Worm (Caenorhabditis elegans): ENCODE data around the gene clik-2.
A peak's percentile ranks its signal among the peaks of the same experiment; 100 is the strongest.
"Not testable (repeated sequence)": the region's sequence is repeated elsewhere in the genome, so short reads cannot be mapped to it uniquely, and the experiment has no call there.

Gene clik-2

DNA sequence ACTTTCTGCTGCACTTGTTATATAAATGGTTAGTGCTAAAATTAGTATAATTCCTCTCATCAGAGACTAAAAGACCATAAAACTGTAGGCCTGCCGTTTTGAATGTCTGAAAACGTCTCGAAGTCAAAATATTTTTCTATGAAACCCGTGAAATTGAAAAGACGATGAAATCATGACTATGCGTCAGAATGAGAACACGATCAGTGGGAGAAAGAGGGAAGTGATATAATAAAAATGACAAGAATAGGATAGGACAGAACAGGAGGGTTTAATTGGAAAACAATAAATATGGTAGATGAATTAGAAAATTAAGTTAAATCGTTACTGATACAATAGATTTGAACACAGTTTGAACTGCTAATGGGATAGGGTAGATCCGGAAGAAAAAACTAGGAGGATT lies 18.4 kb downstream of the clik-2 start, which contains the start of gene F27D9.7:
F27D9.7 (minus strand) TSS at position 101 of the 400 bp plus-strand sequence.
- TF ChIP-seq lin-32 (GFP tag; optimal IDR thresholded peaks at IDR 0.05) (no peak), ztf-11 (tag; optimal IDR thresholded peaks at IDR 0.05) (no peak), lin-13 (tag; optimal IDR thresholded peaks at IDR 0.05) (no peak), mab-5 (tag; optimal IDR thresholded peaks at IDR 0.05) (no peak), nhr-2 (tag; optimal IDR thresholded peaks at IDR 0.05) (no peak), ceh-83 (GFP tag; optimal IDR thresholded peaks at IDR 0.05) (no peak), blmp-1 (tag; optimal IDR thresholded peaks at IDR 0.05) (no peak), flh-1 (GFP tag; optimal IDR thresholded peaks at IDR 0.05) (no peak), mls-2 (tag; optimal IDR thresholded peaks at IDR 0.05) (no peak), cnd-1 (tag; optimal IDR thresholded peaks at IDR 0.05) (no peak), drap-1 (GFP tag; optimal IDR thresholded peaks at IDR 0.05) (no peak), nhr-237 (tag; optimal IDR thresholded peaks at IDR 0.05) (no peak), ces-1 (GFP tag; optimal IDR thresholded peaks at IDR 0.05) (no peak), elt-1 (tag; optimal IDR thresholded peaks at IDR 0.05; ENCODE audit: borderline replicate concordance, insufficient read depth) (no peak)

ce11 chrX:7667394-7668089 lies 21.5 kb downstream of the clik-2 start, which contains the start of gene F27D9.13:
F27D9.13 (minus strand) TSS chrX:7667444.
- no peak for TF ChIP-seq elt-3 (tag; optimal IDR thresholded peaks at IDR 0.05)
- no peak for TF ChIP-seq unc-39 (tag; optimal IDR thresholded peaks at IDR 0.05)
- no peak for TF ChIP-seq tbx-8 (GFP tag; optimal IDR thresholded peaks at IDR 0.05)

ce11 chrX:7665401-7665800 lies 23.6 kb downstream of the clik-2 start:
- TF ChIP-seq zip-8 (tag; optimal IDR thresholded peaks at IDR 0.05) (no peak), lin-32 (GFP tag; optimal IDR thresholded peaks at IDR 0.05) (no peak), nhr-2 (tag; optimal IDR thresholded peaks at IDR 0.05) (no peak), blmp-1 (tag; optimal IDR thresholded peaks at IDR 0.05) (peak; percentile 46), drap-1 (GFP tag; optimal IDR thresholded peaks at IDR 0.05) (no peak), cnd-1 (tag; optimal IDR thresholded peaks at IDR 0.05) (no peak), M03D4.4 (tag; optimal IDR thresholded peaks at IDR 0.05) (no peak)

DNA sequence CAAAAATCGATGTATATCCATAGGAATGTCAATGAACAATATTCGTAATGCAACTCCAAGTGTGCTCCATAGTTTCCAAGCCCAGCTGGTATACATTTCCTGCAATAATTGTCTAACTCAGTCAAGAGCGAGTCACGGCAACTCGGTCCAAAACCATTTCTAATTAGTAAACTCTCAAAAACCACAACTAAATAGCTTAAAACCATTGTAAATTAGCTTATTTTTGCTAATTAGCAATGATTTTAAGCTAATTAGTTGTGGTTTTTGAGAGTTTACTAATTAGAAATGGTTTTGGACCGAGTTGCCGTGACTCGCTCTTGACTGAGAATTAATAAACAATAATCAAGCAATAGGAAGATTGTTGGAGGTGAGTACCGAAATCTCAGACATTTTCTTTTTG lies 24.2 kb downstream of the clik-2 start, which contains the start of gene dhs-29:
dhs-29 (minus strand) TSS at position 101 of the 400 bp plus-strand sequence.
- not testable (repeated sequence) for TF ChIP-seq drap-1, ces-1, lin-32 (GFP tag; optimal IDR thresholded peaks at IDR 0.05)

DNA sequence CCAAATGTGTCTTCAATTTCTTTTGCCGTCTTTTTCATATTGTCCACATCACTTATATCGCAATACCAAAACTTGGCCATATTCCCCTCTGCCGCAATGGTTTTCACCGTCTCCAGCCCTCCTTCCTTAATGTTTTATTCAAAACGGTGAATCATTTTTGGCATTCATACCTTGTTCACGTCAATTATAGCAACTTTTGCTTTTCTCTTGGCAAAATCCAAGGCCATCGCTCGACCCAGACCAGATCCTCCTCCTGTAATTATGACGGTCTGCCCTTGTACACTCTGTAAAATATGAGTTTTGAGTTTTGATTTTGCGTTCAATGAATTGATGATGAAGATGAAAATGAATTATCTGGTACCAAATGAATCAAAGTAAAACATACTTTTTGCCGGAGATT lies 24.6 kb downstream of the clik-2 start:
- TF ChIP-seq ham-2 (GFP tag; optimal IDR thresholded peaks at IDR 0.05) (no peak), ces-1 (GFP tag; optimal IDR thresholded peaks at IDR 0.05) (no peak), nhr-237 (tag; optimal IDR thresholded peaks at IDR 0.05) (no peak), sptf-1 (tag; optimal IDR thresholded peaks at IDR 0.05) (no peak), zip-8 (tag; optimal IDR thresholded peaks at IDR 0.05) (no peak), nhr-76 (tag; optimal IDR thresholded peaks at IDR 0.05) (no peak), flh-1 (GFP tag; optimal IDR thresholded peaks at IDR 0.05) (no peak), mep-1 (tag; optimal IDR thresholded peaks at IDR 0.05) (no peak), mab-5 (tag; optimal IDR thresholded peaks at IDR 0.05) (no peak)

DNA sequence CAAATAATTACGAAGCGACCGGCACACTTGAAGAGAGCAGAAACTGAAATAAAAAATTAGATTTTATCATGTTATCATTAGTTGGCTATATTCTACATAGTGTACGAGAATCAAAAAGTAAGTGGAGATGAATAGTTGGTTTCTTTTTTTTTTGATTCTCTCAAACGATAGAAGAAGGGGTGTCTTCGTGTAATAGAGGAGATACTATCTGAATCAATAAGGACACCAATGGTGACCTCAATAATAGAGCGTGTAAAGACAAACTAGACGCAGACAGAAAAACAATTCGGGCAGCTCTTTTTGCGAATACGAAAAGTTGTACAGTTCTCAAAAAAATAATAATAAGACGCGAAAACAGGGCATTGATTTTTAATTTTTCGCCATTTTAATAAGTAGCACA lies 26.5 kb downstream of the clik-2 start:
- TF ChIP-seq snpc-4 (tag; optimal IDR thresholded peaks at IDR 0.05) (no peak), nhr-76 (tag; optimal IDR thresholded peaks at IDR 0.05) (no peak), lin-32 (GFP tag; optimal IDR thresholded peaks at IDR 0.05) (no peak), nhr-237 (tag; optimal IDR thresholded peaks at IDR 0.05) (no peak), cnd-1 (tag; optimal IDR thresholded peaks at IDR 0.05) (no peak), zip-8 (tag; optimal IDR thresholded peaks at IDR 0.05) (no peak), elt-1 (tag; optimal IDR thresholded peaks at IDR 0.05; ENCODE audit: borderline replicate concordance, insufficient read depth) (peak; percentile 35), sem-2 (GFP tag; optimal IDR thresholded peaks at IDR 0.05) (no peak)

DNA sequence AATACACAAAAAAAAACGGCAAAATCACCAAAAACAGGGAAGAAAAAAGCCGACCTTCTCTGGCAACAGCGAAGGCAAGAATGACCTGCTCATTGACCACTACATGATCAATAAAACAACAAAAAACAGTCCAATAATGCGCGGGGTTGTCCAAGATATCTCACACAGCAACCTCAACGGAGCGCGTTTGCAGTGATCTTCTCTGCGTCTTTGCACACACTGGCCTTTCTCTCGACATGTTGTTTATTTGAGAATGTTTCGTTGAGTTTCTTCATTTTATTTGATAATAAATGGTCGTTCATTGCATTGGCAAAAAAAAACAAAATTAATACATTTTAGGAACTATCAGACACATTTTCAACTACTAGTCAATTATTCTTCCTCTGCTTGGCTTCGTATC lies 27.4 kb downstream of the clik-2 start:
- TF ChIP-seq ces-1 (GFP tag; optimal IDR thresholded peaks at IDR 0.05): no peak
- TF ChIP-seq hlh-1 (tag; optimal IDR thresholded peaks at IDR 0.05): peak; percentile 47
- no peak for TF ChIP-seq nhr-2 (tag; optimal IDR thresholded peaks at IDR 0.05)
- TF ChIP-seq mep-1 (tag; optimal IDR thresholded peaks at IDR 0.05): peak; percentile 50
- TF ChIP-seq mab-5 (tag; optimal IDR thresholded peaks at IDR 0.05): no peak
- TF ChIP-seq unc-62 (GFP tag; optimal IDR thresholded peaks at IDR 0.05): peak; percentile 28
- TF ChIP-seq sptf-1 (tag; optimal IDR thresholded peaks at IDR 0.05): no peak
- TF ChIP-seq unc-39 (tag; optimal IDR thresholded peaks at IDR 0.05): no peak
- TF ChIP-seq blmp-1 (tag; optimal IDR thresholded peaks at IDR 0.05): no peak
- no peak for TF ChIP-seq tbx-8 (GFP tag; optimal IDR thresholded peaks at IDR 0.05)
- no peak for TF ChIP-seq flh-1 (GFP tag; optimal IDR thresholded peaks at IDR 0.05)
- no peak for TF ChIP-seq lin-13 (tag; optimal IDR thresholded peaks at IDR 0.05)
- TF ChIP-seq lsy-2 (tag; optimal IDR thresholded peaks at IDR 0.05): no peak
- no peak for TF ChIP-seq nhr-12 (tag; optimal IDR thresholded peaks at IDR 0.05)
- TF ChIP-seq ztf-11 (tag; optimal IDR thresholded peaks at IDR 0.05): no peak
- TF ChIP-seq pha-4 (tag; optimal IDR thresholded peaks at IDR 0.05): peak; percentile 39
- TF ChIP-seq M03D4.4 (tag; optimal IDR thresholded peaks at IDR 0.05): no peak
- no peak for TF ChIP-seq nhr-76 (tag; optimal IDR thresholded peaks at IDR 0.05)
- no peak for TF ChIP-seq snpc-4 (tag; optimal IDR thresholded peaks at IDR 0.05)
- no peak for TF ChIP-seq ham-2 (GFP tag; optimal IDR thresholded peaks at IDR 0.05)
- no peak for TF ChIP-seq nhr-237 (tag; optimal IDR thresholded peaks at IDR 0.05)
- TF ChIP-seq mls-2 (tag; optimal IDR thresholded peaks at IDR 0.05): no peak
- TF ChIP-seq elt-1 (tag; optimal IDR thresholded peaks at IDR 0.05; ENCODE audit: borderline replicate concordance, insufficient read depth): no peak
- TF ChIP-seq sem-2 (GFP tag; optimal IDR thresholded peaks at IDR 0.05): no peak
- TF ChIP-seq unc-120 (tag; optimal IDR thresholded peaks at IDR 0.05; ENCODE audit: poor library complexity, severe bottlenecking): no peak
- no peak for TF ChIP-seq cnd-1 (tag; optimal IDR thresholded peaks at IDR 0.05)
- no peak for TF ChIP-seq lin-32 (GFP tag; optimal IDR thresholded peaks at IDR 0.05)
